Worm (Caenorhabditis elegans) whole organism, L3 larva: ENCODE measurements around the gene F46C5.10.

Source experiments
- ZK546.5 ChIP-seq: sonication (generic microtip); optimal IDR thresholded peaks from 2 replicates; lab custom pipeline; 2017; ENCODE audit warnings: missing biosample characterization, missing genetic modification characterization
- aly-2 ChIP-seq: fragments of 150-350 bp; optimal IDR thresholded peaks from 2 replicates; lab custom pipeline; 2014; ENCODE audit warnings: missing biosample characterization, missing genetic modification characterization
- ceh-16 ChIP-seq: sonication (generic microtip); optimal IDR thresholded peaks from 2 replicates; lab custom pipeline; 2017; ENCODE audit warnings: missing biosample characterization, missing genetic modification characterization
- ceh-28 ChIP-seq: fragments of 150-350 bp; optimal IDR thresholded peaks from 2 replicates; lab custom pipeline; 2014; ENCODE audit warnings: missing biosample characterization, missing genetic modification reagents, missing genetic modification characterization
- ceh-82 ChIP-seq: fragments of 150-350 bp; optimal IDR thresholded peaks from 2 replicates; lab custom pipeline; 2014; ENCODE audit warnings: missing biosample characterization, missing genetic modification characterization
- ceh-9 ChIP-seq: sonication (generic microtip); optimal IDR thresholded peaks from 2 replicates; lab custom pipeline; 2018; ENCODE audit warnings: missing biosample characterization, missing genetic modification characterization
- egl-27 ChIP-seq: sonication (generic microtip); optimal IDR thresholded peaks from 4 replicates; lab custom pipeline; 2017; ENCODE audit warnings: missing biosample characterization, missing genetic modification reagents, missing genetic modification characterization
- egl-5 ChIP-seq: fragments of 150-350 bp; optimal IDR thresholded peaks from 2 replicates; lab custom pipeline; 2017; ENCODE audit warnings: missing biosample characterization, missing genetic modification reagents, missing genetic modification characterization, inconsistent platforms
- elt-1 ChIP-seq: fragments of 150-350 bp; optimal IDR thresholded peaks from 2 replicates; lab custom pipeline; 2014; ENCODE audit warnings: missing biosample characterization, missing genetic modification characterization
- elt-3 ChIP-seq, 3 experiments: fragments of 150-350 bp in 1 of 3; sonication (generic microtip) in 2 of 3; optimal IDR thresholded peaks; 2 replicates in 2 of 3; 4 replicates in 1 of 3; lab custom pipeline; 2014 to 2017; ENCODE audit warnings: missing biosample characterization in 3 of 3, missing genetic modification characterization in 3 of 3
- eor-1 ChIP-seq, 2 experiments: fragments of 150-350 bp; optimal IDR thresholded peaks; 2 replicates each; lab custom pipeline; 2014 to 2018; ENCODE audit warnings: missing biosample characterization in 2 of 2, missing genetic modification characterization in 2 of 2
- fkh-10 ChIP-seq: sonication (generic microtip); optimal IDR thresholded peaks from 2 replicates; lab custom pipeline; 2017; ENCODE audit warnings: missing biosample characterization, missing genetic modification reagents, missing genetic modification characterization
- fkh-2 ChIP-seq: fragments of 150-350 bp; optimal IDR thresholded peaks from 2 replicates; lab custom pipeline; 2014; ENCODE audit warnings: missing biosample characterization, missing genetic modification reagents, missing genetic modification characterization
- fos-1 ChIP-seq: fragments of 150-350 bp; optimal IDR thresholded peaks from 2 replicates; lab custom pipeline; 2014; ENCODE audit warnings: missing biosample characterization, missing genetic modification characterization
- lin-15B ChIP-seq: fragments of 150-350 bp; optimal IDR thresholded peaks from 2 replicates; lab custom pipeline; 2014; ENCODE audit warnings: missing biosample characterization, missing genetic modification characterization
- lin-39 ChIP-seq: fragments of 150-350 bp; optimal IDR thresholded peaks from 2 replicates; lab custom pipeline; 2018; ENCODE audit warnings: missing biosample characterization, missing genetic modification reagents, missing genetic modification characterization
- lsy-12 ChIP-seq: sonication (generic microtip); optimal IDR thresholded peaks from 2 replicates; lab custom pipeline; 2016; ENCODE audit warnings: mild to moderate bottlenecking, missing genetic modification characterization, missing compliant biosample characterization
- mdl-1 ChIP-seq: fragments of 150-350 bp; optimal IDR thresholded peaks from 2 replicates; lab custom pipeline; 2014; ENCODE audit warnings: missing biosample characterization, missing genetic modification characterization
- mml-1 ChIP-seq: fragments of 150-350 bp; sonication (generic microtip); optimal IDR thresholded peaks from 3 replicates; lab custom pipeline; 2014; ENCODE audit warnings: missing biosample characterization, missing genetic modification characterization
- nfya-1 ChIP-seq: sonication (generic microtip); optimal IDR thresholded peaks from 2 replicates; lab custom pipeline; 2017; ENCODE audit warnings: missing genetic modification characterization, mild to moderate bottlenecking, missing compliant biosample characterization, antibody characterized with exemption, moderate library complexity; ENCODE audit not compliant: insufficient read depth
- nhr-11 ChIP-seq: fragments of 150-350 bp; optimal IDR thresholded peaks from 2 replicates; lab custom pipeline; 2014; ENCODE audit warnings: missing biosample characterization, missing genetic modification characterization
- nhr-12 ChIP-seq: fragments of 150-350 bp; optimal IDR thresholded peaks from 2 replicates; lab custom pipeline; 2014; ENCODE audit warnings: missing biosample characterization, missing genetic modification characterization
- nhr-23 ChIP-seq: fragments of 150-350 bp; optimal IDR thresholded peaks from 2 replicates; lab custom pipeline; 2014; ENCODE audit warnings: missing biosample characterization, missing genetic modification reagents, missing genetic modification characterization
- nhr-237 ChIP-seq: fragments of 150-350 bp; optimal IDR thresholded peaks from 2 replicates; lab custom pipeline; 2014; ENCODE audit warnings: missing biosample characterization, missing genetic modification characterization
- nhr-25 ChIP-seq: sonication (generic microtip); optimal IDR thresholded peaks from 2 replicates; lab custom pipeline; 2017; ENCODE audit warnings: missing biosample characterization, missing genetic modification characterization
- nhr-28 ChIP-seq: fragments of 150-350 bp; optimal IDR thresholded peaks from 2 replicates; lab custom pipeline; 2014; ENCODE audit warnings: missing biosample characterization, missing genetic modification characterization
- nhr-43 ChIP-seq: sonication (generic microtip); optimal IDR thresholded peaks from 2 replicates; lab custom pipeline; 2016; ENCODE audit warnings: mild to moderate bottlenecking, missing genetic modification characterization, missing compliant biosample characterization; ENCODE audit not compliant: poor library complexity, severe bottlenecking
- nhr-67 ChIP-seq: fragments of 150-350 bp; optimal IDR thresholded peaks from 2 replicates; lab custom pipeline; 2014; ENCODE audit warnings: missing biosample characterization, missing genetic modification characterization
- nhr-76 ChIP-seq: fragments of 150-350 bp; sonication (generic microtip); optimal IDR thresholded peaks from 5 replicates; lab custom pipeline; 2014; ENCODE audit warnings: missing biosample characterization, missing genetic modification characterization
- pha-4 ChIP-seq: fragments of 150-350 bp; optimal IDR thresholded peaks from 2 replicates; lab custom pipeline; 2014; ENCODE audit warnings: missing biosample characterization, missing genetic modification reagents, missing genetic modification characterization
- sea-2 ChIP-seq: fragments of 150-350 bp; sonication (generic microtip); optimal IDR thresholded peaks from 4 replicates; lab custom pipeline; 2014; ENCODE audit warnings: missing biosample characterization, missing genetic modification reagents, missing genetic modification characterization
- skn-1 ChIP-seq: fragments of 150-350 bp; optimal IDR thresholded peaks from 2 replicates; lab custom pipeline; 2014; ENCODE audit warnings: missing biosample characterization, missing genetic modification characterization
- snpc-4 ChIP-seq: fragments of 150-350 bp; optimal IDR thresholded peaks from 2 replicates; lab custom pipeline; 2014; ENCODE audit warnings: missing biosample characterization, missing genetic modification characterization
- tbx-2 ChIP-seq: sonication (generic microtip); optimal IDR thresholded peaks from 2 replicates; lab custom pipeline; 2016; ENCODE audit warnings: mild to moderate bottlenecking, missing genetic modification characterization, missing compliant biosample characterization
- unc-39 ChIP-seq: sonication (generic microtip); optimal IDR thresholded peaks from 4 replicates; lab custom pipeline; 2017; ENCODE audit warnings: missing biosample characterization, missing genetic modification characterization
- unc-62 ChIP-seq: fragments of 150-350 bp; sonication (generic microtip); optimal IDR thresholded peaks from 4 replicates; lab custom pipeline; 2014; ENCODE audit warnings: missing biosample characterization, missing genetic modification reagents, missing genetic modification characterization
- zag-1 ChIP-seq: fragments of 150-350 bp; optimal IDR thresholded peaks from 2 replicates; lab custom pipeline; 2014; ENCODE audit warnings: missing biosample characterization, missing genetic modification characterization
- ztf-4 ChIP-seq: fragments of 150-350 bp; optimal IDR thresholded peaks from 2 replicates; lab custom pipeline; 2014; ENCODE audit warnings: missing biosample characterization, missing genetic modification characterization

Gene F46C5.10

DNA sequence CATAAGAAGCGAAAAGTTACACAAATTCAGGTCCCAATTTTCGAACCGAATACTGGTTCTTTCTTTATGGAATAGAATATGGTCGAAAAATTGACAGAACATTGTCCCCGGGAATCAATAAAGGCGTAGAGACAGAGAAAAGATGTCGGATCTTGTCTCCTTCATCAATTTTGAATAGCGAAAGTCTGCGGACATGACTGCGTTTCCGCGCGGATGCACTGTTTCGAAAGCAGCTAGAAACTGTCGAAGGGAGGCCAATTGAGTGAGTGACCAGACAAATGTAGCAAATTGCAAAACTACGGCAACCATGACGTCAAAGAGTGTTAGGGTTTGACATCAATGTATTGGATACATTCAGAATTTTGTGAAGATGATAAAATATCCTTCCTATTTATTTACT, 37.7 kb upstream of the F46C5.10 start:
- TF ChIP-seq ztf-4, result no peak
- no peak for TF ChIP-seq lin-39
- TF ChIP-seq nhr-25, result peak; percentile 23
- no peak for TF ChIP-seq ceh-16 (tag; lab: Kevin White, UChicago)

DNA sequence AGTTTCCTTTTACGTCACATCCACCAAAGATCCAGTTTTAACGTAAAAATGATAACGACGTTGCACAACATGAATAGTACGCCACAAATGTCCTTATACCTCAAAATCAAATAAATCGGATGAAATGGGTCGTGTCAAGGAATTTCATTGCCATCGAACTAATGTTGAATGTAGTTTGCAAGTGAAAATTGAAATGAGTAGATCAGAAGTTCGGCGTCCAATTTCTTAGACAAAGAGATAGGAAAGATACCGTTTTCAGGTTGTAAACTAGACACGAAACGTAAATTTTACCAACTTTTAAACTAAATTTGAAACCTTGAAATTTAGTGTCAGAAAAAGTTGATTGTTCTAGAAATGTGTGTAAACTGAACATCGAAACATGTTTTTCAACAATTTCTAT, 36.0 kb upstream of the F46C5.10 start:
- no peak for TF ChIP-seq nhr-76 (tag; lab: Kevin White, UChicago)
- no peak for TF ChIP-seq eor-1 (tag; optimal IDR thresholded peaks at IDR 0.05; lab: Kevin White, UChicago)
- no peak for TF ChIP-seq fkh-2 (tag; lab: Kevin White, UChicago)
- TF ChIP-seq nhr-67 (tag; lab: Kevin White, UChicago), result no peak
- peak; percentile 24 for TF ChIP-seq nhr-25
- no peak for TF ChIP-seq sea-2 (GFP tag; lab: Kevin White, UChicago)
- TF ChIP-seq lsy-12, result no peak
- TF ChIP-seq mml-1 (tag; lab: Kevin White, UChicago), result no peak
- TF ChIP-seq, all 47 proteins: peak for 1

ce11 chrII:8853960-8854359, 35.1 kb upstream of the F46C5.10 start:
- TF ChIP-seq lin-15B, result no peak
- no peak for TF ChIP-seq zag-1
- TF ChIP-seq nhr-28 (tag; lab: Kevin White, UChicago), result no peak
- TF ChIP-seq ceh-9 (tag; lab: Kevin White, UChicago), result no peak
- peak in 1 of 3 experiments; percentile 69 for TF ChIP-seq elt-3 (tag; optimal IDR thresholded peaks at IDR 0.05; lab: Kevin White, UChicago)
- TF ChIP-seq snpc-4, result no peak
- no peak for TF ChIP-seq egl-27 (tag; lab: Kevin White, UChicago)
- no peak for TF ChIP-seq aly-2 (tag; lab: Kevin White, UChicago)
- peak; percentile 15 for TF ChIP-seq unc-62 (GFP tag; lab: Kevin White, UChicago)
- TF ChIP-seq nhr-25, result peak; percentile 68
- TF ChIP-seq nhr-11 (tag; lab: Kevin White, UChicago), result no peak
- no peak for TF ChIP-seq pha-4
- TF ChIP-seq nfya-1, result no peak
- TF ChIP-seq unc-39 (tag; lab: Kevin White, UChicago), result no peak
- TF ChIP-seq skn-1 (tag; lab: Kevin White, UChicago), result no peak
- TF ChIP-seq ceh-28 (tag; lab: Kevin White, UChicago), result no peak
- TF ChIP-seq nhr-237 (tag; lab: Kevin White, UChicago), result no peak
- no peak for TF ChIP-seq ceh-16 (tag; lab: Kevin White, UChicago)
- no peak for TF ChIP-seq egl-5 (tag; lab: Kevin White, UChicago)
- TF ChIP-seq ceh-82 (tag; lab: Kevin White, UChicago), result no peak
- TF ChIP-seq lin-39, result no peak
- TF ChIP-seq tbx-2, result no peak
- no peak for TF ChIP-seq nhr-12 (tag; lab: Kevin White, UChicago)
- TF ChIP-seq nhr-76 (tag; lab: Kevin White, UChicago), result no peak
- peak; percentile 73 for TF ChIP-seq nhr-43 (tag; lab: Kevin White, UChicago)
- no peak for TF ChIP-seq ZK546.5 (tag; lab: Kevin White, UChicago)
- no peak for TF ChIP-seq fos-1 (tag; lab: Kevin White, UChicago)
- TF ChIP-seq elt-1 (tag; lab: Kevin White, UChicago), result no peak
- TF ChIP-seq nhr-23 (tag; lab: Kevin White, UChicago), result peak; percentile 60
- no peak for TF ChIP-seq nhr-67 (tag; lab: Kevin White, UChicago)
- TF ChIP-seq fkh-10 (GFP tag; lab: Kevin White, UChicago), result no peak
- no peak for TF ChIP-seq sea-2 (GFP tag; lab: Kevin White, UChicago)
- no peak for TF ChIP-seq mdl-1 (tag; lab: Kevin White, UChicago)

DNA sequence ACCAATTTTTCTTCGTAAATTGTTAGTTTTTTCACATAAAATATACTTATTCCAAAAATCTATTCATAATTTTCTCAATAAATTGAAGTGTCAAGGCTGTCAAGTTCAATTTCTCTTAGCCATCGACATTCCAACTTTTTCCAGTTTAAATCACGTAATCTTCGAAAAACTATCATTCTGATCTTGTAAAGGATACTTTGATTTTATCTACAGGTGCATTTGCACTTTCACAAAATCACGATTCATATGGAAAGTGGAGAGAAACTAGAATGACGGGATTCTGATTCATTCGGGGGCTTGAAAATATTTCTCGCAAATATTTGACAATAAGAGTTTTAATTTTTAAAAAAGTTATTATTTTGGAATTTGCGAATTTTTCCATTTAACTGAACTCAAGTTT, 34.4 kb upstream of the F46C5.10 start:
- no peak for TF ChIP-seq sea-2 (GFP tag; lab: Kevin White, UChicago)
- peak; percentile 76 for TF ChIP-seq elt-1 (tag; lab: Kevin White, UChicago)
